Fruit fly (Drosophila melanogaster) whole organism, embryonic: ENCODE results near the gene Gr98c.

ENCODE experiments used
- Atf6 ChIP-seq: fragments of 200-800 bp; sonication (Bioruptor generic); IDR thresholded peaks from 2 replicates; pipeline ENCODE4 v1.3.6; 2022; ENCODE audit warnings: missing biosample characterization, missing genetic modification characterization
- Awh ChIP-seq: fragments of 200-800 bp; sonication (Bioruptor generic); IDR thresholded peaks from 2 replicates; pipeline ENCODE4, ENCODE4 v1.3.6; 2022; ENCODE audit warnings: missing biosample characterization, missing genetic modification characterization
- CG11696 ChIP-seq: fragments of 200-800 bp; sonication (Bioruptor generic); IDR thresholded peaks from 2 replicates; pipeline ENCODE4 v1.3.6; 2022; ENCODE audit warnings: missing biosample characterization, missing genetic modification characterization
- CG12071 ChIP-seq: fragments of 200-800 bp; sonication (Bioruptor generic); optimal IDR thresholded peaks from 3 replicates; lab custom pipeline; 2018; ENCODE audit warnings: missing biosample characterization, mild to moderate bottlenecking, missing genetic modification characterization
- CG12104 ChIP-seq: fragments of 200-800 bp; sonication (Bioruptor generic); optimal IDR thresholded peaks from 3 replicates; lab custom pipeline; 2016; ENCODE audit warnings: missing biosample characterization, missing genetic modification characterization
- CG12744 ChIP-seq: fragments of 200-800 bp; sonication (Bioruptor generic); optimal IDR thresholded peaks from 2 replicates; lab custom pipeline; 2016; ENCODE audit warnings: missing biosample characterization, missing genetic modification characterization
- CG14710 ChIP-seq: fragments of 200-800 bp; sonication (Bioruptor generic); optimal IDR thresholded peaks from 3 replicates; lab custom pipeline; 2019; ENCODE audit warnings: missing biosample characterization, mild to moderate bottlenecking, missing genetic modification characterization, moderate library complexity
- CG16815 ChIP-seq: fragments of 200-800 bp; sonication (Bioruptor generic); optimal IDR thresholded peaks from 3 replicates; lab custom pipeline; 2017; ENCODE audit warnings: missing biosample characterization, mild to moderate bottlenecking, missing genetic modification characterization
- CG17912 ChIP-seq: fragments of 200-800 bp; sonication (Bioruptor generic); optimal IDR thresholded peaks from 2 replicates; lab custom pipeline; 2018; ENCODE audit warnings: missing biosample characterization, mild to moderate bottlenecking, missing genetic modification characterization
- CG18764 ChIP-seq: fragments of 200-800 bp; sonication (Bioruptor generic); optimal IDR thresholded peaks from 3 replicates; lab custom pipeline; 2016; ENCODE audit warnings: missing biosample characterization, missing genetic modification characterization
- CG2129 ChIP-seq: fragments of 200-800 bp; sonication (Bioruptor generic); IDR thresholded peaks from 2 replicates; pipeline ENCODE4 v1.3.6; 2022; ENCODE audit warnings: missing biosample characterization, missing genetic modification characterization; ENCODE audit not compliant: partially characterized antibody
- CG3847 ChIP-seq: fragments of 200-800 bp; sonication (Bioruptor generic); IDR thresholded peaks from 2 replicates; pipeline ENCODE4 v1.3.6; 2022; ENCODE audit warnings: missing biosample characterization, missing genetic modification characterization
- CG4820 ChIP-seq: fragments of 200-800 bp; sonication (Bioruptor generic); optimal IDR thresholded peaks from 3 replicates; lab custom pipeline; 2016; ENCODE audit warnings: missing biosample characterization, missing genetic modification characterization
- CG6254 ChIP-seq: fragments of 200-800 bp; sonication (Bioruptor generic); optimal IDR thresholded peaks from 3 replicates; lab custom pipeline; 2017; ENCODE audit warnings: mild to moderate bottlenecking, missing biosample characterization, missing genetic modification reagents, missing genetic modification characterization
- CG6654 ChIP-seq: fragments of 200-800 bp; sonication (Bioruptor generic); optimal IDR thresholded peaks from 2 replicates; lab custom pipeline; 2017; ENCODE audit warnings: missing biosample characterization, mild to moderate bottlenecking, missing genetic modification characterization
- CG7745 ChIP-seq: fragments of 200-800 bp; sonication (Bioruptor generic); optimal IDR thresholded peaks from 2 replicates; lab custom pipeline; 2018; ENCODE audit warnings: missing biosample characterization, mild to moderate bottlenecking, missing genetic modification characterization, moderate library complexity
- CG8924 ChIP-seq: fragments of 200-800 bp; optimal IDR thresholded peaks from 3 replicates; lab custom pipeline; 2019; ENCODE audit warnings: missing biosample characterization, mild to moderate bottlenecking, missing genetic modification characterization, moderate library complexity
- CG9437 ChIP-seq: fragments of 200-800 bp; sonication (Bioruptor generic); optimal IDR thresholded peaks from 2 replicates; lab custom pipeline; 2018; ENCODE audit warnings: missing biosample characterization, mild to moderate bottlenecking, missing genetic modification characterization
- CG9797 ChIP-seq: fragments of 200-800 bp; sonication (Bioruptor generic); optimal IDR thresholded peaks from 3 replicates; lab custom pipeline; 2018; ENCODE audit warnings: missing biosample characterization, mild to moderate bottlenecking, missing genetic modification characterization
- CG9817 ChIP-seq: fragments of 200-800 bp; sonication (Bioruptor generic); optimal IDR thresholded peaks from 2 replicates; lab custom pipeline; 2018; ENCODE audit warnings: missing biosample characterization, mild to moderate bottlenecking, missing genetic modification characterization, moderate library complexity
- CHES-1-like ChIP-seq: fragments of 200-800 bp; sonication (Bioruptor generic); optimal IDR thresholded peaks from 2 replicates; lab custom pipeline; 2016; ENCODE audit warnings: missing biosample characterization, missing genetic modification characterization
- CTCF ChIP-seq: fragments of 200-800 bp; sonication (Bioruptor generic); optimal IDR thresholded peaks from 2 replicates; lab custom pipeline; 2017; ENCODE audit warnings: missing biosample characterization, mild to moderate bottlenecking, missing genetic modification characterization, moderate library complexity
- Dad ChIP-seq: fragments of 200-800 bp; sonication (Bioruptor generic); optimal IDR thresholded peaks from 3 replicates; lab custom pipeline; 2016; ENCODE audit warnings: missing biosample characterization, missing genetic modification characterization
- ERR ChIP-seq: fragments of 200-800 bp; sonication (Bioruptor generic); optimal IDR thresholded peaks from 2 replicates; lab custom pipeline; 2016; ENCODE audit warnings: missing biosample characterization, missing genetic modification characterization
- Gug ChIP-seq: fragments of 200-800 bp; sonication (Bioruptor generic); IDR thresholded peaks from 4 replicates; pipeline ENCODE4 v1.3.6; 2022; ENCODE audit warnings: missing biosample characterization, missing genetic modification characterization
- HLH54F ChIP-seq: fragments of 200-800 bp; sonication (Bioruptor generic); optimal IDR thresholded peaks from 3 replicates; lab custom pipeline; 2016; ENCODE audit warnings: missing biosample characterization, missing genetic modification characterization
- Hey ChIP-seq: fragments of 200-800 bp; sonication (Bioruptor generic); optimal IDR thresholded peaks from 3 replicates; lab custom pipeline; 2018; ENCODE audit warnings: missing biosample characterization, mild to moderate bottlenecking, missing genetic modification characterization
- HmgZ ChIP-seq: fragments of 200-800 bp; sonication (Bioruptor generic); optimal IDR thresholded peaks from 2 replicates; lab custom pipeline; 2018; ENCODE audit warnings: missing biosample characterization, mild to moderate bottlenecking, missing genetic modification characterization
- Hr3 ChIP-seq: fragments of 200-800 bp; sonication (Bioruptor generic); optimal IDR thresholded peaks from 3 replicates; lab custom pipeline; 2016; ENCODE audit warnings: missing biosample characterization, missing genetic modification characterization
- Jarid2 ChIP-seq: fragments of 200-800 bp; sonication (Bioruptor generic); optimal IDR thresholded peaks from 3 replicates; lab custom pipeline; 2017; ENCODE audit warnings: mild to moderate bottlenecking, missing biosample characterization, missing genetic modification reagents, missing genetic modification characterization
- Neu2 ChIP-seq: fragments of 200-800 bp; sonication (Bioruptor generic); optimal IDR thresholded peaks from 3 replicates; lab custom pipeline; 2016; ENCODE audit warnings: missing biosample characterization, missing genetic modification characterization, borderline replicate concordance
- Xbp1 ChIP-seq: fragments of 200-800 bp; sonication (Bioruptor generic); optimal IDR thresholded peaks from 3 replicates; lab custom pipeline; 2016; ENCODE audit warnings: missing biosample characterization, mild to moderate bottlenecking, missing genetic modification characterization
- al ChIP-seq: fragments of 200-800 bp; sonication (Bioruptor generic); IDR thresholded peaks from 2 replicates; pipeline ENCODE4 v1.3.6; 2022; ENCODE audit warnings: missing biosample characterization, missing genetic modification characterization
- amos ChIP-seq: fragments of 200-800 bp; sonication (Bioruptor generic); IDR thresholded peaks from 2 replicates; pipeline ENCODE4 v1.3.6; 2022; ENCODE audit warnings: missing biosample characterization, missing genetic modification characterization; ENCODE audit not compliant: partially characterized antibody
- ara ChIP-seq: fragments of 200-800 bp; sonication (Bioruptor generic); IDR thresholded peaks from 2 replicates; pipeline ENCODE4 v1.3.6; 2022; ENCODE audit warnings: missing biosample characterization, missing genetic modification characterization
- chif ChIP-seq, 2 experiments: fragments of 200-800 bp; sonication (Bioruptor generic); optimal IDR thresholded peaks; 3 replicates each; lab custom pipeline; 2016; ENCODE audit warnings: missing biosample characterization in 2 of 2, missing genetic modification characterization in 2 of 2
- chn ChIP-seq: fragments of 200-800 bp; sonication (Bioruptor generic); optimal IDR thresholded peaks from 2 replicates; lab custom pipeline; 2016; ENCODE audit warnings: missing biosample characterization, missing genetic modification characterization
- fu2 ChIP-seq: fragments of 200-800 bp; sonication (Bioruptor generic); optimal IDR thresholded peaks from 2 replicates; lab custom pipeline; 2016; ENCODE audit warnings: missing biosample characterization, missing genetic modification characterization
- gro ChIP-seq: fragments of 200-800 bp; sonication (Bioruptor generic); optimal IDR thresholded peaks from 2 replicates; lab custom pipeline; 2016; ENCODE audit warnings: missing biosample characterization, missing genetic modification characterization
- ken ChIP-seq: fragments of 200-800 bp; sonication (Bioruptor generic); IDR thresholded peaks from 3 replicates; pipeline ENCODE4 v1.3.6; 2022; ENCODE audit warnings: missing biosample characterization, missing genetic modification characterization
- klu ChIP-seq: fragments of 200-800 bp; sonication (Bioruptor generic); IDR thresholded peaks from 2 replicates; pipeline ENCODE4 v1.3.6; 2022; ENCODE audit warnings: missing biosample characterization, missing genetic modification characterization
- lbe ChIP-seq: fragments of 200-800 bp; sonication (Bioruptor generic); optimal IDR thresholded peaks from 2 replicates; lab custom pipeline; 2016; ENCODE audit warnings: missing biosample characterization, mild to moderate bottlenecking, missing genetic modification characterization
- lilli ChIP-seq: fragments of 200-800 bp; sonication (Bioruptor generic); optimal IDR thresholded peaks from 3 replicates; lab custom pipeline; 2016; ENCODE audit warnings: missing biosample characterization, missing genetic modification characterization
- oc ChIP-seq: fragments of 200-800 bp; sonication (Bioruptor generic); optimal IDR thresholded peaks from 2 replicates; lab custom pipeline; 2018; ENCODE audit warnings: missing biosample characterization, mild to moderate bottlenecking, missing genetic modification characterization, moderate library complexity
- rib ChIP-seq: fragments of 200-800 bp; sonication (Bioruptor generic); IDR thresholded peaks from 2 replicates; pipeline ENCODE4 v1.3.6; 2022; ENCODE audit warnings: missing biosample characterization, missing genetic modification characterization
- scrt ChIP-seq: fragments of 200-800 bp; sonication (Bioruptor generic); optimal IDR thresholded peaks from 2 replicates; lab custom pipeline; 2018; ENCODE audit warnings: missing biosample characterization, mild to moderate bottlenecking, missing genetic modification characterization, moderate library complexity
- sob ChIP-seq: fragments of 200-800 bp; sonication (Bioruptor generic); IDR thresholded peaks from 2 replicates; pipeline ENCODE4 v1.3.6; 2022; ENCODE audit warnings: missing biosample characterization, missing genetic modification characterization
- tin ChIP-seq: fragments of 200-800 bp; sonication (Bioruptor generic); optimal IDR thresholded peaks from 3 replicates; lab custom pipeline; 2016; ENCODE audit warnings: missing biosample characterization, missing genetic modification characterization
- tll ChIP-seq, 2 experiments: fragments of 200-800 bp in 1 of 2; fragments of >200 bp in 1 of 2; sonication (Bioruptor generic) in 1 of 2; optimal IDR thresholded peaks; 2 replicates each; lab custom pipeline; 2017 to 2019; ENCODE audit warnings: missing biosample characterization in 2 of 2, missing genetic modification characterization in 2 of 2, mild to moderate bottlenecking in 1 of 2, moderate library complexity in 1 of 2
- trem ChIP-seq: fragments of 200-800 bp; optimal IDR thresholded peaks from 3 replicates; lab custom pipeline; 2019; ENCODE audit warnings: missing biosample characterization, mild to moderate bottlenecking, missing genetic modification characterization, moderate library complexity
- zen ChIP-seq: fragments of 200-800 bp; sonication (Bioruptor generic); optimal IDR thresholded peaks from 3 replicates; lab custom pipeline; 2018; ENCODE audit warnings: missing biosample characterization, mild to moderate bottlenecking, missing genetic modification characterization, moderate library complexity
- zfh2 ChIP-seq: fragments of 200-800 bp; sonication (Bioruptor generic); optimal IDR thresholded peaks from 2 replicates; lab custom pipeline; 2016; ENCODE audit warnings: missing biosample characterization, missing genetic modification characterization

Gr98c gene

dm6 chr3R:27553921-27554320 is 9.7 kb downstream of the Gr98c start (continued):
- TF ChIP-seq HmgZ (no peak), Hey (tag; lab: Kevin White, UChicago) (no peak), trem (tag; lab: Kevin White, UChicago) (peak; percentile 16), CG12104 (no peak), lbe (GFP tag; lab: Kevin White, UChicago) (peak; percentile 60), CTCF (GFP tag; lab: Kevin White, UChicago) (no peak), CG9797 (GFP tag; lab: Kevin White, UChicago) (no peak), Neu2 (GFP tag; lab: Kevin White, UChicago) (no peak), ERR (GFP tag; lab: Kevin White, UChicago) (no peak), Gug (GFP tag; lab: Robert Waterston, UW) (no peak), tin (GFP tag; lab: Kevin White, UChicago) (peak; percentile 40), CG16815 (GFP tag; lab: Kevin White, UChicago) (no peak), CG3847 (0 out of 2 replicates have a peak, but pooled peaks have one; percentile 27), CG11696 (GFP tag; lab: Robert Waterston, UW) (no peak), CG4820 (GFP tag; lab: Kevin White, UChicago) (peak; percentile 8), chif (GFP tag; optimal IDR thresholded peaks at IDR 0.05; lab: Kevin White, UChicago) (peak; percentile 17 to 44), sob (GFP tag; lab: Robert Waterston, UW) (no peak), zfh2 (no peak), fu2 (GFP tag; lab: Kevin White, UChicago) (no peak), CG12744 (GFP tag; lab: Kevin White, UChicago) (no peak), CHES-1-like (no peak), scrt (GFP tag; lab: Kevin White, UChicago) (no peak), CG6254 (no peak), klu (no peak), Atf6 (no peak; the same call in 1 of the 2 replicates), Dad (no peak), Awh (GFP tag; lab: Robert Waterston, UW) (0 out of 2 replicates have a peak, but pooled peaks have one; percentile 45), oc (no peak), zen (tag; lab: Kevin White, UChicago) (peak; percentile 55), lilli (GFP tag; lab: Kevin White, UChicago) (peak; percentile 29), rib (GFP tag; lab: Robert Waterston, UW) (no peak), ara (GFP tag; lab: Robert Waterston, UW) (peak; percentile 63; the same call in 1 of the 2 replicates), HLH54F (GFP tag; lab: Kevin White, UChicago) (no peak), CG7745 (no peak), CG17912 (GFP tag; lab: Kevin White, UChicago) (no peak), tll (GFP tag; optimal IDR thresholded peaks at IDR 0.05; lab: Kevin White, UChicago) (no peak), al (GFP tag; lab: Robert Waterston, UW) (no peak), CG6654 (no peak), Jarid2 (no peak), CG2129 (no peak), amos (GFP tag; lab: Robert Waterston, UW) (no peak), CG9437 (GFP tag; lab: Kevin White, UChicago) (peak; percentile 2), CG12071 (GFP tag; lab: Kevin White, UChicago) (no peak), Hr3 (GFP tag; lab: Kevin White, UChicago) (peak; percentile 24), CG9817 (tag; lab: Kevin White, UChicago) (no peak), CG8924 (peak; percentile 53), gro (GFP tag; lab: Kevin White, UChicago) (no peak), CG18764 (GFP tag; lab: Kevin White, UChicago) (no peak), chn (GFP tag; lab: Kevin White, UChicago) (no peak), ken (no peak), CG14710 (tag; lab: Kevin White, UChicago) (peak; percentile 43), Xbp1 (peak; percentile 59)
